Worm (Caenorhabditis elegans) whole organism, mixed stage, embryonic: ENCODE data around the gene M03D4.3.

ENCODE experiments used
- flh-1 ChIP-seq: fragments of 200-800 bp; sonication (Bioruptor generic); optimal IDR thresholded peaks from 2 replicates; lab custom pipeline; 2018; ENCODE audit warnings: mild to moderate bottlenecking, missing genetic modification characterization, moderate library complexity, missing compliant biosample characterization
- mls-2 ChIP-seq: sonication (generic microtip); optimal IDR thresholded peaks from 2 replicates; lab custom pipeline; 2016; ENCODE audit warnings: mild to moderate bottlenecking, missing genetic modification characterization, moderate library complexity, missing compliant biosample characterization
- nhr-237 ChIP-seq: fragments of 150-350 bp; optimal IDR thresholded peaks from 2 replicates; lab custom pipeline; 2014; ENCODE audit warnings: missing biosample characterization, missing genetic modification characterization

ce11 chrIV:6094315-6094606 lies 17.9 kb downstream of the M03D4.3 start:
- TF ChIP-seq flh-1 (GFP tag; lab: Kevin White, UChicago) (no peak), mls-2 (tag; lab: Kevin White, UChicago) (no peak), nhr-237 (no peak)
